Fruit fly (Drosophila melanogaster) whole organism, embryonic: Measurements from ENCODE around the gene Ptp99A.

Experiments used
- Ada2b ChIP-seq: fragments of 200-800 bp; sonication (Bioruptor generic); IDR thresholded peaks from 2 replicates; pipeline ENCODE4 v1.3.6; 2022; ENCODE audit warnings: missing biosample characterization, missing genetic modification characterization
- CG10209 ChIP-seq: fragments of 200-800 bp; sonication (Bioruptor generic); optimal IDR thresholded peaks from 3 replicates; lab custom pipeline; 2017; ENCODE audit warnings: missing biosample characterization, mild to moderate bottlenecking, missing genetic modification characterization, missing genetic modification reagents
- CG10959 ChIP-seq: fragments of 200-800 bp; sonication (Bioruptor generic); IDR thresholded peaks from 2 replicates; pipeline ENCODE4 v1.3.6; 2022; ENCODE audit warnings: missing biosample characterization, missing genetic modification characterization
- CG11696 ChIP-seq: fragments of 200-800 bp; sonication (Bioruptor generic); IDR thresholded peaks from 2 replicates; pipeline ENCODE4 v1.3.6; 2022; ENCODE audit warnings: missing biosample characterization, missing genetic modification characterization
- CG12391 ChIP-seq: fragments of 200-800 bp; sonication (Bioruptor generic); optimal IDR thresholded peaks from 3 replicates; lab custom pipeline; 2018; ENCODE audit warnings: missing biosample characterization, mild to moderate bottlenecking, missing genetic modification characterization, moderate library complexity
- CG13775 ChIP-seq: fragments of 200-800 bp; sonication (Bioruptor generic); optimal IDR thresholded peaks from 3 replicates; lab custom pipeline; 2017; ENCODE audit warnings: missing biosample characterization, mild to moderate bottlenecking, missing genetic modification characterization
- CG14014 ChIP-seq: fragments of 200-800 bp; sonication (Bioruptor generic); IDR thresholded peaks from 2 replicates; pipeline ENCODE4 v1.3.6; 2022; ENCODE audit warnings: missing biosample characterization, missing genetic modification characterization
- CG14441 ChIP-seq: fragments of 200-800 bp; sonication (Bioruptor generic); IDR thresholded peaks from 2 replicates; pipeline ENCODE4 v1.3.6; 2022; ENCODE audit warnings: missing biosample characterization, missing genetic modification characterization
- CG14710 ChIP-seq: fragments of 200-800 bp; sonication (Bioruptor generic); optimal IDR thresholded peaks from 3 replicates; lab custom pipeline; 2019; ENCODE audit warnings: missing biosample characterization, mild to moderate bottlenecking, missing genetic modification characterization, moderate library complexity
- CG15269 ChIP-seq: fragments of 200-800 bp; sonication (Bioruptor generic); optimal IDR thresholded peaks from 2 replicates; lab custom pipeline; 2018; ENCODE audit warnings: missing biosample characterization, mild to moderate bottlenecking, missing genetic modification characterization, moderate library complexity
- CG1529 ChIP-seq: fragments of 200-800 bp; sonication (Bioruptor generic); optimal IDR thresholded peaks from 3 replicates; lab custom pipeline; 2018; ENCODE audit warnings: missing biosample characterization, missing genetic modification characterization
- CG15696 ChIP-seq: fragments of 200-800 bp; sonication (Bioruptor generic); optimal IDR thresholded peaks from 2 replicates; lab custom pipeline; 2019; ENCODE audit warnings: missing biosample characterization, mild to moderate bottlenecking, missing genetic modification characterization, moderate library complexity
- CG17361 ChIP-seq: fragments of 200-800 bp; sonication (Bioruptor generic); IDR thresholded peaks from 3 replicates; pipeline ENCODE4 v1.3.6; 2022; ENCODE audit warnings: missing biosample characterization, missing genetic modification characterization
- CG18262 ChIP-seq: fragments of 200-800 bp; optimal IDR thresholded peaks from 3 replicates; lab custom pipeline; 2019; ENCODE audit warnings: missing biosample characterization, mild to moderate bottlenecking, missing genetic modification characterization, moderate library complexity
- CG18476 ChIP-seq: fragments of 200-800 bp; sonication (Bioruptor generic); optimal IDR thresholded peaks from 2 replicates; lab custom pipeline; 2016; ENCODE audit warnings: missing biosample characterization, mild to moderate bottlenecking, missing genetic modification characterization
- CG2678 ChIP-seq: fragments of 200-800 bp; sonication (Bioruptor generic); optimal IDR thresholded peaks from 3 replicates; lab custom pipeline; 2019; ENCODE audit warnings: missing biosample characterization, mild to moderate bottlenecking, missing genetic modification characterization, moderate library complexity
- CG2712 ChIP-seq: fragments of 200-800 bp; optimal IDR thresholded peaks from 3 replicates; lab custom pipeline; 2019; ENCODE audit warnings: missing biosample characterization, mild to moderate bottlenecking, missing genetic modification characterization, moderate library complexity
- CG2875 ChIP-seq: fragments of 200-800 bp; sonication (Bioruptor generic); optimal IDR thresholded peaks from 2 replicates; lab custom pipeline; 2017; ENCODE audit warnings: missing biosample characterization, mild to moderate bottlenecking, missing genetic modification characterization, missing genetic modification reagents
- CG30403 ChIP-seq: fragments of 200-800 bp; sonication (Bioruptor generic); optimal IDR thresholded peaks from 3 replicates; lab custom pipeline; 2016; ENCODE audit warnings: missing biosample characterization, missing genetic modification characterization
- CG31365 ChIP-seq: fragments of 200-800 bp; sonication (Bioruptor generic); optimal IDR thresholded peaks from 2 replicates; lab custom pipeline; 2018; ENCODE audit warnings: missing biosample characterization, mild to moderate bottlenecking, missing genetic modification characterization
- CG4820 ChIP-seq: fragments of 200-800 bp; sonication (Bioruptor generic); optimal IDR thresholded peaks from 3 replicates; lab custom pipeline; 2016; ENCODE audit warnings: missing biosample characterization, missing genetic modification characterization
- CG5180 ChIP-seq: fragments of 200-800 bp; sonication (Bioruptor generic); optimal IDR thresholded peaks from 3 replicates; lab custom pipeline; 2017; ENCODE audit warnings: missing biosample characterization, missing genetic modification characterization, mild to moderate bottlenecking, moderate library complexity, missing genetic modification reagents
- CG5953 ChIP-seq: fragments of 200-800 bp; sonication (Bioruptor generic); IDR thresholded peaks from 2 replicates; pipeline ENCODE4 v1.3.6; 2022; ENCODE audit warnings: missing biosample characterization, missing genetic modification characterization
- CG6254 ChIP-seq: fragments of 200-800 bp; sonication (Bioruptor generic); optimal IDR thresholded peaks from 3 replicates; lab custom pipeline; 2017; ENCODE audit warnings: mild to moderate bottlenecking, missing biosample characterization, missing genetic modification reagents, missing genetic modification characterization
- CG8765 ChIP-seq: fragments of 200-800 bp; sonication (Bioruptor generic); IDR thresholded peaks from 2 replicates; pipeline ENCODE4 v1.3.6; 2022; ENCODE audit warnings: missing biosample characterization, missing genetic modification characterization
- CG8924 ChIP-seq: fragments of 200-800 bp; optimal IDR thresholded peaks from 3 replicates; lab custom pipeline; 2019; ENCODE audit warnings: missing biosample characterization, mild to moderate bottlenecking, missing genetic modification characterization, moderate library complexity
- E2f1 ChIP-seq: fragments of 200-800 bp; sonication (Bioruptor generic); IDR thresholded peaks from 2 replicates; pipeline ENCODE4 v1.3.6; 2022; ENCODE audit warnings: missing biosample characterization, missing genetic modification characterization
- Oaz ChIP-seq: fragments of 200-800 bp; sonication (Bioruptor generic); IDR thresholded peaks from 2 replicates; pipeline ENCODE4 v1.3.6; 2022; ENCODE audit warnings: missing biosample characterization, missing genetic modification characterization
- PHDP ChIP-seq: fragments of 200-800 bp; sonication (Bioruptor generic); optimal IDR thresholded peaks from 3 replicates; lab custom pipeline; 2018; ENCODE audit warnings: missing biosample characterization, mild to moderate bottlenecking, missing genetic modification characterization, moderate library complexity
- Sox100B ChIP-seq: fragments of 200-800 bp; sonication (Bioruptor generic); optimal IDR thresholded peaks from 3 replicates; lab custom pipeline; 2018; ENCODE audit warnings: missing biosample characterization, mild to moderate bottlenecking, missing genetic modification characterization
- Ssrp ChIP-seq: fragments of 200-800 bp; sonication (Bioruptor generic); optimal IDR thresholded peaks from 2 replicates; lab custom pipeline; 2018; ENCODE audit warnings: missing biosample characterization, mild to moderate bottlenecking, missing genetic modification characterization, moderate library complexity
- Taf1 ChIP-seq: fragments of 200-800 bp; sonication (Bioruptor generic); IDR thresholded peaks from 2 replicates; pipeline ENCODE4 v1.3.6; 2022; ENCODE audit warnings: missing biosample characterization, missing genetic modification characterization
- Trl ChIP-seq, 3 experiments: fragments of >200 bp in 2 of 3; fragments of 200-800 bp in 1 of 3; sonication (Bioruptor generic) in 1 of 3; optimal IDR thresholded peaks; 2 replicates in 1 of 3; 3 replicates in 2 of 3; lab custom pipeline; 2016 to 2017; ENCODE audit warnings: missing biosample characterization in 1 of 3, missing genetic modification characterization in 1 of 3
- az2 ChIP-seq: fragments of 200-800 bp; sonication (Bioruptor generic); optimal IDR thresholded peaks from 3 replicates; lab custom pipeline; 2016; ENCODE audit warnings: missing biosample characterization, missing genetic modification characterization
- corto ChIP-seq: fragments of 200-800 bp; sonication (Bioruptor generic); optimal IDR thresholded peaks from 2 replicates; lab custom pipeline; 2016; ENCODE audit warnings: missing biosample characterization, mild to moderate bottlenecking, missing genetic modification characterization, moderate library complexity
- gce ChIP-seq: fragments of 200-800 bp; sonication (Bioruptor generic); IDR thresholded peaks from 3 replicates; pipeline ENCODE4 v1.3.6; 2022; ENCODE audit warnings: missing biosample characterization, missing genetic modification characterization
- gem ChIP-seq: fragments of 200-800 bp; sonication (Bioruptor generic); optimal IDR thresholded peaks from 2 replicates; lab custom pipeline; 2019; ENCODE audit warnings: missing biosample characterization, mild to moderate bottlenecking, missing genetic modification characterization, moderate library complexity
- grau ChIP-seq: fragments of 200-800 bp; optimal IDR thresholded peaks from 3 replicates; lab custom pipeline; 2019; ENCODE audit warnings: missing biosample characterization, mild to moderate bottlenecking, missing genetic modification characterization, moderate library complexity
- jigr1 ChIP-seq: fragments of 200-800 bp; sonication (Bioruptor generic); IDR thresholded peaks from 3 replicates; pipeline ENCODE4 v1.3.6; 2022; ENCODE audit warnings: missing biosample characterization, missing genetic modification characterization
- jing ChIP-seq: fragments of 200-800 bp; sonication (Bioruptor generic); optimal IDR thresholded peaks from 2 replicates; lab custom pipeline; 2018; ENCODE audit warnings: missing biosample characterization, mild to moderate bottlenecking, missing genetic modification characterization
- knrl ChIP-seq: fragments of 200-800 bp; sonication (Bioruptor generic); IDR thresholded peaks from 3 replicates; pipeline ENCODE4 v1.3.6; 2022; ENCODE audit warnings: missing biosample characterization, missing genetic modification characterization; ENCODE audit not compliant: partially characterized antibody
- lov ChIP-seq, 2 experiments: fragments of 200-800 bp in 1 of 2; fragments of >200 bp in 1 of 2; sonication (Bioruptor generic) in 1 of 2; IDR thresholded peaks in 1 of 2; optimal IDR thresholded peaks in 1 of 2; 2 replicates in 1 of 2; 3 replicates in 1 of 2; pipeline versions ENCODE4 v1.3.6 to Lab custom; 2017 to 2022; ENCODE audit warnings: missing biosample characterization in 1 of 2, missing genetic modification characterization in 1 of 2
- nmo ChIP-seq: fragments of 200-800 bp; sonication (Bioruptor generic); optimal IDR thresholded peaks from 2 replicates; lab custom pipeline; 2018; ENCODE audit warnings: missing biosample characterization, mild to moderate bottlenecking, missing genetic modification characterization, moderate library complexity
- nom ChIP-seq: fragments of 200-800 bp; sonication (Bioruptor generic); optimal IDR thresholded peaks from 2 replicates; lab custom pipeline; 2017; ENCODE audit warnings: missing biosample characterization, missing genetic modification characterization, mild to moderate bottlenecking, moderate library complexity, missing genetic modification reagents
- phol ChIP-seq: fragments of 200-800 bp; sonication (Bioruptor generic); optimal IDR thresholded peaks from 3 replicates; lab custom pipeline; 2018; ENCODE audit warnings: missing biosample characterization, mild to moderate bottlenecking, missing genetic modification characterization, moderate library complexity
- ro ChIP-seq: fragments of 200-800 bp; sonication (Bioruptor generic); IDR thresholded peaks from 2 replicates; pipeline ENCODE4 v1.3.6; 2022; ENCODE audit warnings: missing biosample characterization, missing genetic modification characterization
- row ChIP-seq: fragments of 200-800 bp; sonication (Bioruptor generic); IDR thresholded peaks from 3 replicates; pipeline ENCODE4 v1.3.6; 2022; ENCODE audit warnings: missing biosample characterization, missing genetic modification characterization
- vvl ChIP-seq: fragments of 200-800 bp; sonication (Bioruptor generic); IDR thresholded peaks from 2 replicates; pipeline ENCODE4 v1.3.6; 2022; ENCODE audit warnings: missing biosample characterization, missing genetic modification characterization
- zfh1 ChIP-seq: fragments of 200-800 bp; sonication (Bioruptor generic); IDR thresholded peaks from 3 replicates; pipeline ENCODE4 v1.3.6; 2022; ENCODE audit warnings: missing biosample characterization, missing genetic modification characterization

Ptp99A gene

dm6 chr3R:29519332-29519731, 141.9 kb downstream of the Ptp99A start (continued):
- TF ChIP-seq E2f1 (GFP tag; lab: Robert Waterston, UW) = no peak
- 0 out of 2 replicates have a peak, but pooled peaks have one; percentile 22 for TF ChIP-seq vvl (GFP tag; lab: Robert Waterston, UW)
- TF ChIP-seq CG13775 (GFP tag; lab: Kevin White, UChicago) = peak; percentile 39
- TF ChIP-seq Oaz = no peak
- peak; percentile 42; the same call in 1 of the 3 replicates for TF ChIP-seq zfh1
- TF ChIP-seq Taf1 (GFP tag; lab: Robert Waterston, UW) = no peak
- no peak for TF ChIP-seq knrl (GFP tag; lab: Robert Waterston, UW)
- TF ChIP-seq CG6254 = peak; percentile 18
- peak; percentile 51; the same call in 1 of the 3 replicates for TF ChIP-seq CG17361 (GFP tag; lab: Robert Waterston, UW)
- TF ChIP-seq gce (GFP tag; lab: Robert Waterston, UW) = no peak
- TF ChIP-seq CG10209 = peak; percentile 27
- peak; percentile 41 for TF ChIP-seq CG15696 (tag; lab: Kevin White, UChicago)
- TF ChIP-seq gem (tag; lab: Kevin White, UChicago) = peak; percentile 69
- TF ChIP-seq CG2712 (tag; lab: Kevin White, UChicago) = peak; percentile 65
- no peak for TF ChIP-seq CG5180 (GFP tag; lab: Kevin White, UChicago)
- TF ChIP-seq jing (GFP tag; lab: Kevin White, UChicago) = no peak
- peak; percentile 33; the same call in 1 of the 2 replicates for TF ChIP-seq Ada2b
- peak; percentile 26; the same call in 1 of the 2 replicates for TF ChIP-seq CG11696 (GFP tag; lab: Robert Waterston, UW)
- no peak for TF ChIP-seq CG18476
- no peak for TF ChIP-seq CG10959
- peak; percentile 46 for TF ChIP-seq CG14441 (GFP tag; lab: Robert Waterston, UW)
- TF ChIP-seq CG8765 (GFP tag; lab: Robert Waterston, UW) = no peak
- peak; percentile 61 for TF ChIP-seq CG18262 (tag; lab: Kevin White, UChicago)
- no peak for TF ChIP-seq ro (GFP tag; lab: Robert Waterston, UW)
- TF ChIP-seq Sox100B (GFP tag; lab: Kevin White, UChicago) = peak; percentile 30
- TF ChIP-seq CG31365 (tag; lab: Kevin White, UChicago) = no peak
- peak; percentile 31 for TF ChIP-seq az2
- peak; percentile 3 for TF ChIP-seq CG1529 (GFP tag; lab: Kevin White, UChicago)
- TF ChIP-seq PHDP (tag; lab: Kevin White, UChicago) = peak; percentile 31
- no peak for TF ChIP-seq lov (optimal IDR thresholded peaks at IDR 0.05; lab: Kevin White, UChicago)
- TF ChIP-seq lov (GFP tag; IDR thresholded peaks at IDR 0.05; lab: Robert Waterston, UW) = no peak
- peak; percentile 33 for TF ChIP-seq CG14710 (tag; lab: Kevin White, UChicago)
- peak; percentile 67 for TF ChIP-seq nom (GFP tag; lab: Kevin White, UChicago)
- TF ChIP-seq corto = peak; percentile 24
- TF ChIP-seq nmo (GFP tag; lab: Kevin White, UChicago) = peak; percentile 50
- peak; percentile 33 for TF ChIP-seq CG30403 (GFP tag; lab: Kevin White, UChicago)
- 0 out of 2 replicates have a peak, but pooled peaks have one; percentile 20 for TF ChIP-seq CG5953 (GFP tag; lab: Robert Waterston, UW)
- peak; percentile 11 for TF ChIP-seq CG2678 (tag; lab: Kevin White, UChicago)
- TF ChIP-seq CG12391 (tag; lab: Kevin White, UChicago) = peak; percentile 39
- TF ChIP-seq row (GFP tag; lab: Robert Waterston, UW) = peak; percentile 23; the same call in 1 of the 3 replicates
- TF ChIP-seq CG8924 (tag; lab: Kevin White, UChicago) = peak; percentile 40
- peak; percentile 16 for TF ChIP-seq CG2875 (GFP tag; lab: Kevin White, UChicago)
- TF ChIP-seq CG14014 = no peak
- no peak for TF ChIP-seq Trl (optimal IDR thresholded peaks at IDR 0.05; lab: Kevin White, UChicago)
- TF ChIP-seq Trl (GFP tag; optimal IDR thresholded peaks at IDR 0.05; lab: Kevin White, UChicago) = no peak
- TF ChIP-seq phol (tag; lab: Kevin White, UChicago) = peak; percentile 62
- TF ChIP-seq Ssrp = peak; percentile 34
- peak; percentile 7 for TF ChIP-seq CG15269 (tag; lab: Kevin White, UChicago)
- peak; percentile 3 for TF ChIP-seq CG4820 (GFP tag; lab: Kevin White, UChicago)
- TF ChIP-seq jigr1 (GFP tag; lab: Robert Waterston, UW) = 0 out of 3 replicates have a peak, but pooled peaks have one; percentile 25
- peak; percentile 20 for TF ChIP-seq grau (tag; lab: Kevin White, UChicago)
